Worm (Caenorhabditis elegans) whole organism, L4 larva: ENCODE measurements around the gene mksr-2.

Source experiments
- D1046.2 ChIP-seq: fragments of 200-800 bp; sonication (Bioruptor generic); IDR thresholded peaks from 2 replicates; pipeline ENCODE4 v1.3.6; 2022; ENCODE audit warnings: missing genetic modification characterization, missing compliant biosample characterization
- F26F4.8 ChIP-seq: fragments of 200-800 bp; sonication (Bioruptor generic); conservative IDR thresholded peaks from 2 replicates; pipeline ENCODE4 v1.3.6; 2022; ENCODE audit warnings: missing genetic modification characterization, missing compliant biosample characterization
- T26A8.4 ChIP-seq: fragments of 200-800 bp; sonication (Bioruptor generic); IDR thresholded peaks from 2 replicates; pipeline ENCODE4 v1.3.6; 2022; ENCODE audit warnings: missing genetic modification characterization, missing compliant biosample characterization
- Y5F2A.4 ChIP-seq: fragments of 200-800 bp; sonication (Bioruptor generic); optimal IDR thresholded peaks from 2 replicates; lab custom pipeline; 2018; ENCODE audit warnings: mild to moderate bottlenecking, missing genetic modification characterization, missing compliant biosample characterization
- ZK546.5 ChIP-seq, 2 experiments: sonication (generic microtip); optimal IDR thresholded peaks; 2 replicates each; lab custom pipeline; 2017; ENCODE audit warnings: missing biosample characterization in 2 of 2, missing genetic modification characterization in 2 of 2
- aly-2 ChIP-seq: sonication (generic microtip); optimal IDR thresholded peaks from 2 replicates; lab custom pipeline; 2018; ENCODE audit warnings: missing biosample characterization, missing genetic modification characterization
- ama-1 ChIP-seq: fragments of 150-350 bp; optimal IDR thresholded peaks from 2 replicates; lab custom pipeline; 2014; ENCODE audit warnings: inconsistent platforms, mixed read lengths
- arid-1 ChIP-seq: fragments of 200-800 bp; sonication (Bioruptor generic); conservative IDR thresholded peaks from 2 replicates; pipeline ENCODE4 v1.3.6; 2022; ENCODE audit warnings: missing genetic modification reagents, missing genetic modification characterization, missing compliant biosample characterization
- ceh-28 ChIP-seq: fragments of 150-350 bp; optimal IDR thresholded peaks from 2 replicates; lab custom pipeline; 2014; ENCODE audit warnings: missing biosample characterization, missing genetic modification reagents, missing genetic modification characterization
- ceh-44 ChIP-seq: fragments of 200-800 bp; sonication (Bioruptor generic); IDR thresholded peaks from 2 replicates; pipeline ENCODE4 v1.3.6; 2022; ENCODE audit warnings: missing genetic modification reagents, missing genetic modification characterization, missing compliant biosample characterization
- ces-1 ChIP-seq: fragments of 150-350 bp; sonication (generic microtip); optimal IDR thresholded peaks from 4 replicates; lab custom pipeline; 2014; ENCODE audit warnings: missing biosample characterization, missing genetic modification reagents, missing genetic modification characterization
- ctbp-1 ChIP-seq: fragments of 200-800 bp; sonication (Bioruptor generic); IDR thresholded peaks from 2 replicates; pipeline ENCODE4 v1.3.6; 2022; ENCODE audit warnings: missing genetic modification reagents, missing genetic modification characterization, missing compliant biosample characterization
- daf-12 ChIP-seq: fragments of 150-350 bp; optimal IDR thresholded peaks from 2 replicates; lab custom pipeline; 2014; ENCODE audit warnings: missing biosample characterization, missing genetic modification reagents, missing genetic modification characterization
- daf-16 ChIP-seq, 3 experiments: sonication (generic microtip); optimal IDR thresholded peaks; 2 replicates each; lab custom pipeline; 2016 to 2017; ENCODE audit warnings: missing genetic modification characterization in 3 of 3, missing genetic modification reagents in 3 of 3, mild to moderate bottlenecking in 2 of 3, missing compliant biosample characterization in 2 of 3, missing biosample characterization in 1 of 3, moderate library complexity in 1 of 3
- daf-8 ChIP-seq: fragments of 200-800 bp; sonication (Bioruptor generic); IDR thresholded peaks from 2 replicates; pipeline ENCODE4 v1.3.6; 2022; ENCODE audit warnings: missing genetic modification characterization, missing compliant biosample characterization
- dmd-6 ChIP-seq: fragments of 200-800 bp; sonication (Bioruptor generic); IDR thresholded peaks from 2 replicates; pipeline ENCODE4 v1.3.6; 2022; ENCODE audit warnings: missing genetic modification reagents, missing genetic modification characterization, missing compliant biosample characterization
- dmd-8 ChIP-seq: fragments of 200-800 bp; sonication (Bioruptor generic); IDR thresholded peaks from 2 replicates; pipeline ENCODE4 v1.3.6; 2022; ENCODE audit warnings: missing genetic modification characterization, missing compliant biosample characterization
- duxl-1 ChIP-seq: sonication (generic microtip); optimal IDR thresholded peaks from 2 replicates; lab custom pipeline; 2016; ENCODE audit warnings: mild to moderate bottlenecking, missing genetic modification characterization, moderate library complexity, missing compliant biosample characterization; ENCODE audit not compliant: poor library complexity
- dve-1 ChIP-seq: sonication (generic microtip); optimal IDR thresholded peaks from 2 replicates; lab custom pipeline; 2017; ENCODE audit warnings: antibody characterized with exemption, mild to moderate bottlenecking, missing genetic modification characterization, missing compliant biosample characterization; ENCODE audit not compliant: insufficient read depth
- egl-27 ChIP-seq: sonication (generic microtip); optimal IDR thresholded peaks from 3 replicates; lab custom pipeline; 2017; ENCODE audit warnings: missing biosample characterization, missing genetic modification reagents, missing genetic modification characterization
- hlh-11 ChIP-seq: fragments of 200-800 bp; sonication (Bioruptor generic); optimal IDR thresholded peaks from 2 replicates; lab custom pipeline; 2018; ENCODE audit warnings: mild to moderate bottlenecking, missing genetic modification characterization, missing compliant biosample characterization
- hlh-30 ChIP-seq: sonication (generic microtip); optimal IDR thresholded peaks from 2 replicates; lab custom pipeline; 2017; ENCODE audit warnings: antibody characterized with exemption, mild to moderate bottlenecking, missing genetic modification characterization, missing compliant biosample characterization; ENCODE audit not compliant: insufficient read depth
- hmg-1.1 ChIP-seq: fragments of 200-800 bp; sonication (Bioruptor generic); IDR thresholded peaks from 2 replicates; pipeline ENCODE4 v1.3.6; 2022; ENCODE audit warnings: missing genetic modification reagents, missing genetic modification characterization, missing compliant biosample characterization
- lin-1 ChIP-seq: fragments of 200-800 bp; sonication (Bioruptor generic); IDR thresholded peaks from 2 replicates; pipeline ENCODE4 v1.3.6; 2022; ENCODE audit warnings: missing genetic modification reagents, missing genetic modification characterization, missing compliant biosample characterization
- lin-29 ChIP-seq: fragments of 200-800 bp; sonication (Bioruptor generic); IDR thresholded peaks from 2 replicates; pipeline ENCODE4 v1.3.6; 2022; ENCODE audit warnings: missing genetic modification reagents, missing genetic modification characterization, missing compliant biosample characterization
- lin-38 ChIP-seq: fragments of 200-800 bp; sonication (Bioruptor generic); IDR thresholded peaks from 2 replicates; pipeline ENCODE4 v1.3.6; 2022; ENCODE audit warnings: missing genetic modification reagents, missing genetic modification characterization, missing compliant biosample characterization
- lir-3 ChIP-seq: sonication (generic microtip); optimal IDR thresholded peaks from 2 replicates; lab custom pipeline; 2016; ENCODE audit warnings: mild to moderate bottlenecking, missing genetic modification characterization, missing compliant biosample characterization
- lsy-2 ChIP-seq, 2 experiments: fragments of 150-350 bp in 1 of 2; sonication (generic microtip) in 1 of 2; optimal IDR thresholded peaks; 2 replicates each; lab custom pipeline; 2014 to 2017; ENCODE audit warnings: missing biosample characterization in 2 of 2, missing genetic modification characterization in 2 of 2
- mep-1 ChIP-seq: fragments of 150-350 bp; sonication (generic microtip); optimal IDR thresholded peaks from 3 replicates; lab custom pipeline; 2014; ENCODE audit warnings: missing biosample characterization, missing genetic modification characterization
- mes-2 ChIP-seq: sonication (generic microtip); optimal IDR thresholded peaks from 2 replicates; lab custom pipeline; 2016; ENCODE audit warnings: missing genotype, mild to moderate bottlenecking, missing genetic modification characterization, missing compliant biosample characterization; ENCODE audit not compliant: poor library complexity, severe bottlenecking
- mxl-3 ChIP-seq: fragments of 200-800 bp; sonication (Bioruptor generic); optimal IDR thresholded peaks from 2 replicates; lab custom pipeline; 2018; ENCODE audit warnings: mild to moderate bottlenecking, missing genetic modification characterization, missing compliant biosample characterization
- nhr-10 ChIP-seq: fragments of 150-350 bp; optimal IDR thresholded peaks from 2 replicates; lab custom pipeline; 2014; ENCODE audit warnings: missing biosample characterization, missing genetic modification characterization
- nhr-28 ChIP-seq: fragments of 150-350 bp; optimal IDR thresholded peaks from 2 replicates; lab custom pipeline; 2014; ENCODE audit warnings: missing biosample characterization, missing genetic modification characterization
- nhr-41 ChIP-seq: fragments of 200-800 bp; sonication (Bioruptor generic); IDR thresholded peaks from 2 replicates; pipeline ENCODE4 v1.3.6; 2022; ENCODE audit warnings: missing genetic modification reagents, missing genetic modification characterization, missing compliant biosample characterization
- nhr-6 ChIP-seq: fragments of 150-350 bp; optimal IDR thresholded peaks from 2 replicates; lab custom pipeline; 2014; ENCODE audit warnings: missing biosample characterization, missing genetic modification characterization
- nhr-77 ChIP-seq: fragments of 150-350 bp; optimal IDR thresholded peaks from 2 replicates; lab custom pipeline; 2014; ENCODE audit warnings: missing biosample characterization, missing genetic modification characterization
- php-3 ChIP-seq: fragments of 200-800 bp; sonication (Bioruptor generic); IDR thresholded peaks from 2 replicates; pipeline ENCODE4 v1.3.6; 2022; ENCODE audit warnings: missing genetic modification reagents, missing genetic modification characterization, missing compliant biosample characterization
- pqm-1 ChIP-seq: sonication (generic microtip); optimal IDR thresholded peaks from 2 replicates; lab custom pipeline; 2017; ENCODE audit warnings: missing biosample characterization, missing genetic modification characterization
- set-16 ChIP-seq: fragments of 200-800 bp; sonication (Bioruptor generic); IDR thresholded peaks from 2 replicates; pipeline ENCODE4 v1.3.6; 2022; ENCODE audit warnings: missing genetic modification reagents, missing genetic modification characterization, missing compliant biosample characterization
- snpc-4 ChIP-seq: fragments of 150-350 bp; optimal IDR thresholded peaks from 2 replicates; lab custom pipeline; 2014; ENCODE audit warnings: missing biosample characterization, missing genetic modification characterization
- spr-1 ChIP-seq: sonication (generic microtip); optimal IDR thresholded peaks from 2 replicates; lab custom pipeline; 2016; ENCODE audit warnings: mild to moderate bottlenecking, missing genetic modification characterization, missing compliant biosample characterization
- tag-97 ChIP-seq: fragments of 200-800 bp; sonication (Bioruptor generic); IDR thresholded peaks from 2 replicates; pipeline ENCODE4 v1.3.6; 2022; ENCODE audit warnings: missing genetic modification characterization, missing compliant biosample characterization
- unc-39 ChIP-seq: sonication (generic microtip); optimal IDR thresholded peaks from 2 replicates; lab custom pipeline; 2017; ENCODE audit warnings: missing biosample characterization, missing genetic modification characterization
- zfp-3 ChIP-seq: fragments of 200-800 bp; sonication (Bioruptor generic); conservative IDR thresholded peaks from 2 replicates; pipeline ENCODE4 v1.3.6; 2022; ENCODE audit warnings: missing genetic modification reagents, missing genetic modification characterization, missing compliant biosample characterization
- zip-2 ChIP-seq: fragments of 150-350 bp; optimal IDR thresholded peaks from 2 replicates; lab custom pipeline; 2014; ENCODE audit warnings: missing biosample characterization, missing genetic modification characterization
- ztf-7 ChIP-seq: fragments of 150-350 bp; optimal IDR thresholded peaks from 2 replicates; lab custom pipeline; 2014; ENCODE audit warnings: missing biosample characterization, missing genetic modification characterization

Gene mksr-2

ce11 chrIV:2284462-2285047, 21.8 kb downstream of the mksr-2 start:
- TF ChIP-seq duxl-1 (tag; lab: Kevin White, UChicago) (no peak), ceh-28 (tag; lab: Kevin White, UChicago) (no peak), arid-1 (no peak), hlh-11 (peak; percentile 66), ctbp-1 (GFP tag; lab: Robert Waterston, UW) (no peak), lin-38 (no peak), spr-1 (tag; lab: Kevin White, UChicago) (no peak), hmg-1.1 (0 out of 2 replicates have a peak, but pooled peaks have one; percentile 21), aly-2 (tag; lab: Kevin White, UChicago) (no peak), php-3 (GFP tag; lab: Robert Waterston, UW) (0 out of 2 replicates have a peak, but pooled peaks have one; percentile 25), hlh-30 (tag; lab: Kevin White, UChicago) (peak; percentile 37), zip-2 (no peak), F26F4.8 (no peak), dmd-8 (GFP tag; lab: Robert Waterston, UW) (no peak), daf-8 (GFP tag; lab: Robert Waterston, UW) (no peak), mes-2 (tag; lab: Kevin White, UChicago) (peak; percentile 27), tag-97 (GFP tag; lab: Robert Waterston, UW) (no peak), nhr-41 (GFP tag; lab: Robert Waterston, UW) (no peak), ces-1 (GFP tag; lab: Kevin White, UChicago) (no peak), nhr-6 (tag; lab: Kevin White, UChicago) (no peak), lin-29 (GFP tag; lab: Robert Waterston, UW) (no peak), T26A8.4 (GFP tag; lab: Robert Waterston, UW) (no peak), nhr-77 (tag; lab: Kevin White, UChicago) (peak; percentile 41), pqm-1 (tag; lab: Kevin White, UChicago) (peak; percentile 88), daf-12 (tag; lab: Kevin White, UChicago) (no peak), nhr-10 (tag; lab: Kevin White, UChicago) (no peak), unc-39 (tag; lab: Kevin White, UChicago) (no peak), ztf-7 (tag; lab: Kevin White, UChicago) (no peak), lir-3 (tag; lab: Kevin White, UChicago) (no peak), Y5F2A.4 (no peak), set-16 (GFP tag; lab: Robert Waterston, UW) (peak; percentile 34; the same call in 1 of the 2 replicates), lin-1 (peak; percentile 71; the same call in 1 of the 2 replicates), lsy-2 (tag; optimal IDR thresholded peaks at IDR 0.05; lab: Kevin White, UChicago) (no peak), dve-1 (tag; lab: Kevin White, UChicago) (peak; percentile 57), ceh-44 (GFP tag; lab: Robert Waterston, UW) (no peak), ZK546.5 (tag; optimal IDR thresholded peaks at IDR 0.05; lab: Kevin White, UChicago) (no peak), D1046.2 (GFP tag; lab: Robert Waterston, UW) (no peak), nhr-28 (peak; percentile 77), mep-1 (no peak), daf-16 (GFP tag; optimal IDR thresholded peaks at IDR 0.05; lab: Kevin White, UChicago) (no peak), daf-16 (tag; optimal IDR thresholded peaks at IDR 0.05; lab: Kevin White, UChicago) (peak; percentile 41), dmd-6 (GFP tag; lab: Robert Waterston, UW) (peak; percentile 79), ama-1 (lab: Kevin White, UChicago) (no peak), egl-27 (no peak), mxl-3 (peak; percentile 50), zfp-3 (GFP tag; lab: Robert Waterston, UW) (no peak), snpc-4 (no peak)
